Worm (Caenorhabditis elegans) whole organism, late embryonic: ENCODE data around the gene phat-3.

Experiments
- ets-4 ChIP-seq: sonication (generic microtip); optimal IDR thresholded peaks from 2 replicates; lab custom pipeline; 2016; ENCODE audit warnings: missing genetic modification characterization, missing compliant biosample characterization
- fkh-6 ChIP-seq: sonication (generic microtip); optimal IDR thresholded peaks from 2 replicates; lab custom pipeline; 2016; ENCODE audit warnings: missing genetic modification characterization, missing compliant biosample characterization
- lim-6 ChIP-seq: sonication (generic microtip); optimal IDR thresholded peaks from 2 replicates; lab custom pipeline; 2016; ENCODE audit warnings: missing genetic modification characterization, missing compliant biosample characterization
- nhr-11 ChIP-seq: fragments of 150-350 bp; optimal IDR thresholded peaks from 2 replicates; lab custom pipeline; 2014; ENCODE audit warnings: missing biosample characterization, missing genetic modification characterization
- pha-4 ChIP-seq: fragments of 150-350 bp; optimal IDR thresholded peaks from 2 replicates; lab custom pipeline; 2018; ENCODE audit warnings: missing biosample characterization, missing genetic modification reagents, missing genetic modification characterization
- sox-4 ChIP-seq: sonication (generic microtip); optimal IDR thresholded peaks from 2 replicates; lab custom pipeline; 2017; ENCODE audit warnings: mild to moderate bottlenecking, missing genetic modification characterization, inconsistent platforms, missing compliant biosample characterization
- ttx-3 ChIP-seq: sonication (generic microtip); optimal IDR thresholded peaks from 2 replicates; lab custom pipeline; 2016; ENCODE audit warnings: missing genetic modification reagents, missing genetic modification characterization, missing compliant biosample characterization
- unc-42 ChIP-seq: sonication (generic microtip); optimal IDR thresholded peaks from 2 replicates; lab custom pipeline; 2016; ENCODE audit warnings: missing genotype, missing genetic modification characterization, missing compliant biosample characterization

ce11 chrV:4034303-4034702, 9.4 kb upstream of the phat-3 start, which contains the start of gene C49G7.7:
- TF ChIP-seq pha-4 (tag; lab: Kevin White, UChicago), result no peak
- TF ChIP-seq unc-42 (tag; lab: Kevin White, UChicago), result no peak
- TF ChIP-seq ttx-3, result no peak
- TF ChIP-seq sox-4 (tag; lab: Kevin White, UChicago), result no peak
- TF ChIP-seq nhr-11, result no peak
- TF ChIP-seq fkh-6 (tag; lab: Kevin White, UChicago), result no peak
- TF ChIP-seq ets-4 (tag; lab: Kevin White, UChicago), result no peak
- TF ChIP-seq lim-6 (tag; lab: Kevin White, UChicago), result no peak
